Fruit fly (Drosophila melanogaster) whole organism, embryonic: ENCODE results near the gene CG33203.

Source experiments
- CG11093 ChIP-seq: fragments of 200-800 bp; sonication (Bioruptor generic); IDR thresholded peaks from 3 replicates; pipeline ENCODE4 v1.3.6; 2022; ENCODE audit warnings: missing biosample characterization, missing genetic modification characterization
- CG13775 ChIP-seq: fragments of 200-800 bp; sonication (Bioruptor generic); optimal IDR thresholded peaks from 3 replicates; lab custom pipeline; 2017; ENCODE audit warnings: missing biosample characterization, mild to moderate bottlenecking, missing genetic modification characterization
- CG15601 ChIP-seq: fragments of 200-800 bp; sonication (Bioruptor generic); optimal IDR thresholded peaks from 3 replicates; lab custom pipeline; 2019; ENCODE audit warnings: missing biosample characterization, mild to moderate bottlenecking, missing genetic modification characterization, moderate library complexity
- CG17385 ChIP-seq: fragments of 200-800 bp; sonication (Bioruptor generic); optimal IDR thresholded peaks from 3 replicates; lab custom pipeline; 2018; ENCODE audit warnings: missing biosample characterization, mild to moderate bottlenecking, missing genetic modification characterization
- CG17912 ChIP-seq: fragments of 200-800 bp; sonication (Bioruptor generic); optimal IDR thresholded peaks from 2 replicates; lab custom pipeline; 2018; ENCODE audit warnings: missing biosample characterization, mild to moderate bottlenecking, missing genetic modification characterization
- CG18764 ChIP-seq: fragments of 200-800 bp; sonication (Bioruptor generic); optimal IDR thresholded peaks from 3 replicates; lab custom pipeline; 2016; ENCODE audit warnings: missing biosample characterization, missing genetic modification characterization
- CG2875 ChIP-seq: fragments of 200-800 bp; sonication (Bioruptor generic); optimal IDR thresholded peaks from 2 replicates; lab custom pipeline; 2017; ENCODE audit warnings: missing biosample characterization, mild to moderate bottlenecking, missing genetic modification characterization, missing genetic modification reagents
- CG30431 ChIP-seq: fragments of 200-800 bp; sonication (Bioruptor generic); optimal IDR thresholded peaks from 2 replicates; lab custom pipeline; 2017; ENCODE audit warnings: missing biosample characterization, missing genetic modification characterization
- CG3847 ChIP-seq: fragments of 200-800 bp; sonication (Bioruptor generic); IDR thresholded peaks from 2 replicates; pipeline ENCODE4 v1.3.6; 2022; ENCODE audit warnings: missing biosample characterization, missing genetic modification characterization
- CG7357 ChIP-seq: fragments of 200-800 bp; sonication (Bioruptor generic); IDR thresholded peaks from 3 replicates; pipeline ENCODE4 v1.3.6; 2022; ENCODE audit warnings: missing biosample characterization, missing genetic modification characterization
- Dfd ChIP-seq, 2 experiments: fragments of >200 bp; optimal IDR thresholded peaks; 2 replicates each; lab custom pipeline; 2017; ENCODE audit warnings: missing biosample characterization in 2 of 2, missing genetic modification characterization in 2 of 2
- Dll ChIP-seq: fragments of 200-800 bp; sonication (Bioruptor generic); IDR thresholded peaks from 4 replicates; pipeline ENCODE4 v1.3.6; 2022; ENCODE audit warnings: missing biosample characterization, missing genetic modification characterization; ENCODE audit not compliant: partially characterized antibody
- Drgx ChIP-seq: fragments of 200-800 bp; sonication (Bioruptor generic); IDR thresholded peaks from 2 replicates; pipeline ENCODE4 v1.3.6; 2022; ENCODE audit warnings: missing biosample characterization, missing genetic modification characterization
- Eip74EF ChIP-seq, 2 experiments: fragments of 200-800 bp in 1 of 2; fragments of >200 bp in 1 of 2; sonication (Bioruptor generic) in 1 of 2; optimal IDR thresholded peaks; 2 replicates each; lab custom pipeline; 2017 to 2019; ENCODE audit warnings: missing biosample characterization in 2 of 2, missing genetic modification characterization in 2 of 2, mild to moderate bottlenecking in 1 of 2, moderate library complexity in 1 of 2
- Ets65A ChIP-seq: fragments of 200-800 bp; sonication (Bioruptor generic); peaks from one replicate; lab custom pipeline; 2016; ENCODE audit warnings: missing biosample characterization, missing genetic modification characterization
- HLHmδ ChIP-seq: fragments of 200-800 bp; sonication (Bioruptor generic); optimal IDR thresholded peaks from 2 replicates; lab custom pipeline; 2018; ENCODE audit warnings: missing biosample characterization, mild to moderate bottlenecking, missing genetic modification characterization, moderate library complexity
- Hand ChIP-seq: fragments of 200-800 bp; sonication (Bioruptor generic); optimal IDR thresholded peaks from 2 replicates; lab custom pipeline; 2017; ENCODE audit warnings: mild to moderate bottlenecking, missing biosample characterization, missing genetic modification reagents, missing genetic modification characterization
- HmgZ ChIP-seq: fragments of 200-800 bp; sonication (Bioruptor generic); optimal IDR thresholded peaks from 2 replicates; lab custom pipeline; 2018; ENCODE audit warnings: missing biosample characterization, mild to moderate bottlenecking, missing genetic modification characterization
- MBD-R2 ChIP-seq: fragments of 200-800 bp; sonication (Bioruptor generic); IDR thresholded peaks from 2 replicates; pipeline ENCODE4 v1.3.6; 2022; ENCODE audit warnings: missing biosample characterization, missing genetic modification characterization
- Med ChIP-seq: fragments of 200-800 bp; sonication (Bioruptor generic); peaks from one replicate; lab custom pipeline; 2016; ENCODE audit warnings: missing biosample characterization, missing genetic modification characterization, mild to moderate bottlenecking, inconsistent platforms, moderate library complexity
- Nf-YA ChIP-seq: fragments of 200-800 bp; sonication (Bioruptor generic); IDR thresholded peaks from 2 replicates; pipeline ENCODE4 v1.3.6; 2022; ENCODE audit warnings: missing biosample characterization, missing genetic modification characterization
- Poxn ChIP-seq: fragments of 200-800 bp; sonication (Bioruptor generic); IDR thresholded peaks from 2 replicates; pipeline ENCODE4 v1.3.6; 2022; ENCODE audit warnings: missing biosample characterization, missing genetic modification characterization
- Ptx1 ChIP-seq: fragments of 200-800 bp; sonication (Bioruptor generic); IDR thresholded peaks from 2 replicates; pipeline ENCODE4 v1.3.6; 2022; ENCODE audit warnings: missing biosample characterization, missing genetic modification characterization
- Ravus ChIP-seq: fragments of 200-800 bp; sonication (Bioruptor generic); IDR thresholded peaks from 2 replicates; pipeline ENCODE4 v1.3.6; 2022; ENCODE audit warnings: missing biosample characterization, missing genetic modification characterization
- Sry-β ChIP-seq: fragments of 200-800 bp; sonication (Bioruptor generic); optimal IDR thresholded peaks from 2 replicates; lab custom pipeline; 2018; ENCODE audit warnings: missing biosample characterization, mild to moderate bottlenecking, missing genetic modification characterization, moderate library complexity
- Tbp ChIP-seq: fragments of >200 bp; optimal IDR thresholded peaks from 2 replicates; lab custom pipeline; 2018; ENCODE audit warnings: missing biosample characterization, missing genetic modification characterization
- danr ChIP-seq: fragments of 200-800 bp; sonication (Bioruptor generic); IDR thresholded peaks from 2 replicates; pipeline ENCODE4 v1.3.6; 2022; ENCODE audit warnings: missing biosample characterization, missing genetic modification characterization
- eve ChIP-seq, 2 experiments: fragments of >200 bp; optimal IDR thresholded peaks; 2 replicates each; lab custom pipeline; 2017; ENCODE audit warnings: missing biosample characterization in 2 of 2, missing genetic modification characterization in 2 of 2
- ftz-f1 ChIP-seq: fragments of 200-800 bp; sonication (Bioruptor generic); optimal IDR thresholded peaks from 2 replicates; lab custom pipeline; 2016; ENCODE audit warnings: missing biosample characterization, missing genetic modification characterization
- gcm ChIP-seq: fragments of 200-800 bp; sonication (Bioruptor generic); optimal IDR thresholded peaks from 2 replicates; lab custom pipeline; 2019; ENCODE audit warnings: missing biosample characterization, mild to moderate bottlenecking, missing genetic modification characterization, moderate library complexity
- gfzf ChIP-seq: fragments of 200-800 bp; sonication (Bioruptor generic); optimal IDR thresholded peaks from 2 replicates; lab custom pipeline; 2016; ENCODE audit warnings: missing biosample characterization, mild to moderate bottlenecking, missing genetic modification characterization, moderate library complexity
- hb ChIP-seq: fragments of 200-800 bp; sonication (Bioruptor generic); IDR thresholded peaks from 3 replicates; pipeline ENCODE4 v1.3.6; 2022; ENCODE audit warnings: missing biosample characterization, missing genetic modification characterization; ENCODE audit not compliant: partially characterized antibody
- hkb ChIP-seq, 2 experiments: fragments of 200-800 bp in 1 of 2; fragments of >200 bp in 1 of 2; sonication (Bioruptor generic) in 1 of 2; IDR thresholded peaks in 1 of 2; optimal IDR thresholded peaks in 1 of 2; 2 replicates each; pipeline versions ENCODE4 v1.3.6 to Lab custom; 2017 to 2022; ENCODE audit warnings: missing biosample characterization in 1 of 2, missing genetic modification characterization in 1 of 2
- nerfin-2 ChIP-seq: fragments of 200-800 bp; sonication (Bioruptor generic); IDR thresholded peaks from 2 replicates; pipeline ENCODE4 v1.3.6; 2022; ENCODE audit warnings: missing biosample characterization, missing genetic modification characterization; ENCODE audit not compliant: partially characterized antibody
- otp ChIP-seq: fragments of 200-800 bp; sonication (Bioruptor generic); IDR thresholded peaks from 3 replicates; pipeline ENCODE4, ENCODE4 v1.3.6; 2022; ENCODE audit warnings: missing biosample characterization, missing genetic modification characterization
- pros ChIP-seq: fragments of 200-800 bp; sonication (Bioruptor generic); optimal IDR thresholded peaks from 3 replicates; lab custom pipeline; 2019; ENCODE audit warnings: missing biosample characterization, mild to moderate bottlenecking, missing genetic modification characterization, moderate library complexity
- ranshi ChIP-seq: fragments of 200-800 bp; sonication (Bioruptor generic); IDR thresholded peaks from 2 replicates; pipeline ENCODE4 v1.3.6; 2022; ENCODE audit warnings: missing biosample characterization, missing genetic modification characterization
- row ChIP-seq: fragments of 200-800 bp; sonication (Bioruptor generic); IDR thresholded peaks from 3 replicates; pipeline ENCODE4 v1.3.6; 2022; ENCODE audit warnings: missing biosample characterization, missing genetic modification characterization
- sc ChIP-seq, 3 experiments: fragments of >200 bp in 2 of 3; fragments of 200-800 bp in 1 of 3; sonication (Bioruptor generic) in 1 of 3; optimal IDR thresholded peaks; 2 replicates in 2 of 3; 3 replicates in 1 of 3; lab custom pipeline; 2017; ENCODE audit warnings: mild to moderate bottlenecking in 1 of 3, missing biosample characterization in 1 of 3, missing genetic modification characterization in 1 of 3, missing genetic modification reagents in 1 of 3
- schlank ChIP-seq: fragments of 200-800 bp; sonication (Bioruptor generic); optimal IDR thresholded peaks from 2 replicates; lab custom pipeline; 2018; ENCODE audit warnings: missing biosample characterization, mild to moderate bottlenecking, missing genetic modification characterization
- sens ChIP-seq: fragments of 200-800 bp; sonication (Bioruptor generic); peaks from one replicate; lab custom pipeline; 2016; ENCODE audit warnings: missing biosample characterization, missing genetic modification characterization
- sim ChIP-seq: fragments of 200-800 bp; sonication (Bioruptor generic); IDR thresholded peaks from 2 replicates; pipeline ENCODE4 v1.3.6; 2022; ENCODE audit warnings: missing biosample characterization, missing genetic modification characterization
- sima ChIP-seq: fragments of 200-800 bp; sonication (Bioruptor generic); optimal IDR thresholded peaks from 2 replicates; lab custom pipeline; 2016; ENCODE audit warnings: missing biosample characterization, missing genetic modification characterization
- sisA ChIP-seq: fragments of 200-800 bp; sonication (Bioruptor generic); IDR thresholded peaks from 2 replicates; pipeline ENCODE4 v1.3.6; 2022; ENCODE audit warnings: missing biosample characterization, missing genetic modification characterization
- sr ChIP-seq: fragments of 200-800 bp; sonication (Bioruptor generic); IDR thresholded peaks from 3 replicates; pipeline ENCODE4 v1.3.6; 2022; ENCODE audit warnings: missing biosample characterization, missing genetic modification characterization
- tll ChIP-seq, 2 experiments: fragments of 200-800 bp in 1 of 2; fragments of >200 bp in 1 of 2; sonication (Bioruptor generic) in 1 of 2; optimal IDR thresholded peaks; 2 replicates each; lab custom pipeline; 2017 to 2019; ENCODE audit warnings: missing biosample characterization in 2 of 2, missing genetic modification characterization in 2 of 2, mild to moderate bottlenecking in 1 of 2, moderate library complexity in 1 of 2
- ttk ChIP-seq: fragments of 200-800 bp; sonication (Bioruptor generic); IDR thresholded peaks from 2 replicates; pipeline ENCODE4 v2.1.2; 2022; ENCODE audit warnings: missing biosample characterization, missing genetic modification characterization
- usp ChIP-seq: fragments of >200 bp; optimal IDR thresholded peaks from 2 replicates; lab custom pipeline; 2017; ENCODE audit warnings: missing biosample characterization, missing genetic modification characterization
- zen ChIP-seq: fragments of 200-800 bp; sonication (Bioruptor generic); optimal IDR thresholded peaks from 3 replicates; lab custom pipeline; 2018; ENCODE audit warnings: missing biosample characterization, mild to moderate bottlenecking, missing genetic modification characterization, moderate library complexity
- zfh2 ChIP-seq: fragments of 200-800 bp; sonication (Bioruptor generic); optimal IDR thresholded peaks from 2 replicates; lab custom pipeline; 2016; ENCODE audit warnings: missing biosample characterization, missing genetic modification characterization

CG33203 gene

dm6 chr3R:28850662-28851257 is 36.7 kb downstream of the CG33203 start:
- 0 out of 2 replicates have a peak, but pooled peaks have one; percentile 16 for TF ChIP-seq Ptx1
- no peak for TF ChIP-seq Dfd (GFP tag; optimal IDR thresholded peaks at IDR 0.05; lab: Kevin White, UChicago)
- TF ChIP-seq row (GFP tag; lab: Robert Waterston, UW), result 0 out of 3 replicates have a peak, but pooled peaks have one; percentile 18
- TF ChIP-seq gcm, result no peak
- TF ChIP-seq Med (GFP tag; lab: Kevin White, UChicago), result peak; percentile 64
- no peak for TF ChIP-seq sc (optimal IDR thresholded peaks at IDR 0.05; lab: Kevin White, UChicago)
- TF ChIP-seq sc (GFP tag; optimal IDR thresholded peaks at IDR 0.05; lab: Kevin White, UChicago), result no peak
- TF ChIP-seq ttk (GFP tag; lab: Robert Waterston, UW), result no peak
- no peak for TF ChIP-seq Dll
- peak; percentile 71 for TF ChIP-seq Drgx
- TF ChIP-seq schlank (tag; lab: Kevin White, UChicago), result no peak
- TF ChIP-seq CG13775 (GFP tag; lab: Kevin White, UChicago), result no peak
- TF ChIP-seq nerfin-2, result no peak
- TF ChIP-seq hb, result no peak
- no peak for TF ChIP-seq HLHmδ (GFP tag; lab: Kevin White, UChicago)
- no peak for TF ChIP-seq zen (tag; lab: Kevin White, UChicago)
- TF ChIP-seq usp (GFP tag; lab: Kevin White, UChicago), result no peak
- TF ChIP-seq Nf-YA (GFP tag; lab: Robert Waterston, UW), result no peak
- TF ChIP-seq Poxn (GFP tag; lab: Robert Waterston, UW), result no peak
- no peak for TF ChIP-seq CG11093
- TF ChIP-seq MBD-R2, result no peak
- TF ChIP-seq CG3847, result no peak
- TF ChIP-seq hkb (optimal IDR thresholded peaks at IDR 0.05; lab: Kevin White, UChicago), result no peak
- TF ChIP-seq hkb (GFP tag; IDR thresholded peaks at IDR 0.05; lab: Robert Waterston, UW), result no peak
- TF ChIP-seq eve (GFP tag; optimal IDR thresholded peaks at IDR 0.05; lab: Kevin White, UChicago), result peak in 1 of 2 experiments; percentile 57
- no peak for TF ChIP-seq CG17385 (GFP tag; lab: Kevin White, UChicago)
- TF ChIP-seq sim (GFP tag; lab: Robert Waterston, UW), result 0 out of 2 replicates have a peak, but pooled peaks have one; percentile 5
- TF ChIP-seq tll (GFP tag; optimal IDR thresholded peaks at IDR 0.05; lab: Kevin White, UChicago), result no peak
- no peak for TF ChIP-seq otp (GFP tag; lab: Robert Waterston, UW)
- peak; percentile 42 for TF ChIP-seq sens (GFP tag; lab: Kevin White, UChicago)
- no peak for TF ChIP-seq zfh2 (GFP tag; lab: Kevin White, UChicago)
- TF ChIP-seq Tbp (GFP tag; lab: Kevin White, UChicago), result no peak
- TF ChIP-seq sima (GFP tag; lab: Kevin White, UChicago), result no peak
- peak; percentile 17; the same call in 1 of the 2 replicates for TF ChIP-seq sisA
- TF ChIP-seq sr (GFP tag; lab: Robert Waterston, UW), result no peak
- no peak for TF ChIP-seq ftz-f1 (GFP tag; lab: Kevin White, UChicago)
- no peak for TF ChIP-seq CG15601 (tag; lab: Kevin White, UChicago)
- TF ChIP-seq Hand (GFP tag; lab: Kevin White, UChicago), result no peak
- no peak for TF ChIP-seq CG17912 (GFP tag; lab: Kevin White, UChicago)
- TF ChIP-seq Sry-β (GFP tag; lab: Kevin White, UChicago), result no peak
- no peak for TF ChIP-seq CG18764 (GFP tag; lab: Kevin White, UChicago)
- no peak for TF ChIP-seq Eip74EF (GFP tag; optimal IDR thresholded peaks at IDR 0.05; lab: Kevin White, UChicago)
- TF ChIP-seq HmgZ, result no peak
- peak; percentile 81 for TF ChIP-seq Ets65A
- no peak for TF ChIP-seq Ravus (GFP tag; lab: Robert Waterston, UW)
- TF ChIP-seq CG7357 (GFP tag; lab: Robert Waterston, UW), result no peak
- no peak for TF ChIP-seq gfzf
- TF ChIP-seq CG2875 (GFP tag; lab: Kevin White, UChicago), result no peak
- TF ChIP-seq danr (GFP tag; lab: Robert Waterston, UW), result no peak
- no peak for TF ChIP-seq CG30431 (GFP tag; lab: Kevin White, UChicago)
- TF ChIP-seq ranshi (GFP tag; lab: Robert Waterston, UW), result no peak
- no peak for TF ChIP-seq pros (GFP tag; lab: Kevin White, UChicago)
